Fruit fly (Drosophila melanogaster): Measurements from ENCODE around the gene CG14298.
A peak's percentile ranks its signal among the peaks of the same experiment; 100 is the strongest.

Gene CG14298

DNA sequence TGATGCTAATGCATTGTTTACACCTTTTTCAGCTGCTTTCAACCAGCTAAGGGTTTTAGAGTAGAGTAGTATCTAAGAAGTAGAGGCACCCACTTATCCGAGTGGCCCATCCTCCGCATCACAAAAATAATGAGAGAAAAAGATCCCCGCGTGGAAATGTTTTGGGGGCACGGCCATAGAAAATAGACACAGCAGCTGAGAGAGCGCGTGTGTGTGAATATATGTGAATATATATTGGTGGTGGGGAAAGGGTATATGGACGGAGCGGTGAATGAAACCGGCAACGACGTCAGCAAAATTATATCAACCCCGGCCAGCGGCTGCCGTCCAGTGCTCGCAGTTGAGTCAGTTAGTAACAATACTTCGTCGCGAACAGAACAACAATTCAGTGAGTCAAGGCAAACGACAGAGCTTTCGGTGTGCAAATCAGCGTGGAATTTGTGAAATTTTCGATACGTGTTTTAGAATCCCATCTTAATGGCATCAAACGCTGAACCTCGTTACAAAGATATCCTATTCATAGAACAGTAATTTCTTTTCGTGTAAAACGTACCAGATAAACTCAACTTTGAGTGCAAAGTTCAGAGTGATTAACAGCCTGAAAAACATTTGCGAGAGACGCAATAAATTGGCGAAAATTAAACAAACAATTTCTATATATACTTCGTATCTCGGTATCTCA is 39.4 kb downstream of the CG14298 start, which contains the start of gene Xrp1 (continued):
- no peak for TF ChIP-seq Neu2 (GFP tag; optimal IDR thresholded peaks at IDR 0.05; ENCODE audit: borderline replicate concordance)
- no peak for TF ChIP-seq CG33213 (GFP tag; optimal IDR thresholded peaks at IDR 0.05)
- TF ChIP-seq CG8924 (tag; optimal IDR thresholded peaks at IDR 0.05), result no peak
- no peak for TF ChIP-seq ac (GFP tag; optimal IDR thresholded peaks at IDR 0.05)
- TF ChIP-seq Ada2b (GFP tag; IDR thresholded peaks at IDR 0.05), result no peak
- no peak for TF ChIP-seq pzg (GFP tag; optimal IDR thresholded peaks at IDR 0.05)
- no peak for TF ChIP-seq unpg (GFP tag; optimal IDR thresholded peaks at IDR 0.05)
- no peak for TF ChIP-seq CG6683 (GFP tag; optimal IDR thresholded peaks at IDR 0.05)
- TF ChIP-seq Awh (GFP tag; IDR thresholded peaks at IDR 0.05), result no peak
- no peak for TF ChIP-seq br (optimal IDR thresholded peaks at IDR 0.05)
- no peak for TF ChIP-seq CG12236 (GFP tag; optimal IDR thresholded peaks at IDR 0.05)
- no peak for TF ChIP-seq p53 (GFP tag; optimal IDR thresholded peaks at IDR 0.05)
- no peak for TF ChIP-seq ken (GFP tag; IDR thresholded peaks at IDR 0.05)
- TF ChIP-seq CG1024 (GFP tag; IDR thresholded peaks at IDR 0.05), result no peak
- TF ChIP-seq CG9727 (GFP tag; optimal IDR thresholded peaks at IDR 0.05), result no peak
- no peak for TF ChIP-seq CG8359 (GFP tag; optimal IDR thresholded peaks at IDR 0.05; ENCODE audit: borderline replicate concordance)
- no peak for TF ChIP-seq CG14965 (GFP tag; optimal IDR thresholded peaks at IDR 0.05; ENCODE audit: borderline replicate concordance)
- TF ChIP-seq CG17802 (tag; optimal IDR thresholded peaks at IDR 0.05), result no peak
- TF ChIP-seq so (GFP tag; IDR thresholded peaks at IDR 0.05), result no peak
- TF ChIP-seq HLH4C (GFP tag; IDR thresholded peaks at IDR 0.05; ENCODE audit: partially characterized antibody), result no peak
- TF ChIP-seq Mrtf (GFP tag; IDR thresholded peaks at IDR 0.05), result no peak
- no peak for TF ChIP-seq schlank (tag; optimal IDR thresholded peaks at IDR 0.05)
- TF ChIP-seq da (GFP tag; optimal IDR thresholded peaks at IDR 0.05), result no peak
- TF ChIP-seq kni (GFP tag; optimal IDR thresholded peaks at IDR 0.05), result no peak
- no peak for TF ChIP-seq luna (GFP tag; optimal IDR thresholded peaks at IDR 0.05)
- no peak for TF ChIP-seq BEAF-32 (GFP tag; optimal IDR thresholded peaks at IDR 0.05)
- TF ChIP-seq CG6654 (GFP tag; optimal IDR thresholded peaks at IDR 0.05), result no peak
- TF ChIP-seq toy (GFP tag; IDR thresholded peaks at IDR 0.05), result no peak
- TF ChIP-seq CG17359 (tag; optimal IDR thresholded peaks at IDR 0.05), result no peak
- no peak for TF ChIP-seq twi (tag; optimal IDR thresholded peaks at IDR 0.05)
- no peak for TF ChIP-seq CG4820 (GFP tag; optimal IDR thresholded peaks at IDR 0.05)
- no peak for TF ChIP-seq CG16813 (GFP tag; IDR thresholded peaks at IDR 0.05; ENCODE audit: partially characterized antibody)
- TF ChIP-seq ewg (GFP tag; optimal IDR thresholded peaks at IDR 0.05), result no peak
- TF ChIP-seq sob (GFP tag; IDR thresholded peaks at IDR 0.05), result no peak
- no peak for TF ChIP-seq nmo (GFP tag; optimal IDR thresholded peaks at IDR 0.05)
- TF ChIP-seq Hey (tag; optimal IDR thresholded peaks at IDR 0.05), result no peak
- TF ChIP-seq dimm (GFP tag; IDR thresholded peaks at IDR 0.05), result no peak
- no peak for TF ChIP-seq CG11247 (GFP tag; IDR thresholded peaks at IDR 0.05)
- no peak for TF ChIP-seq gfzf (GFP tag; optimal IDR thresholded peaks at IDR 0.05)
- TF ChIP-seq dm (GFP tag; optimal IDR thresholded peaks at IDR 0.05), result no peak
- no peak for TF ChIP-seq Elba2 (GFP tag; optimal IDR thresholded peaks at IDR 0.05)
- no peak for TF ChIP-seq run (tag; optimal IDR thresholded peaks at IDR 0.05)
- no peak for TF ChIP-seq CG7745 (tag; optimal IDR thresholded peaks at IDR 0.05)
- no peak for TF ChIP-seq eyg (GFP tag; optimal IDR thresholded peaks at IDR 0.05)
- no peak for TF ChIP-seq CG6854 (GFP tag; optimal IDR thresholded peaks at IDR 0.05)
- peak; percentile 58; the same call in 1 of the 2 replicates for TF ChIP-seq Drgx (GFP tag; IDR thresholded peaks at IDR 0.05)
- no peak for TF ChIP-seq CG9609 (GFP tag; optimal IDR thresholded peaks at IDR 0.05)
- no peak for TF ChIP-seq wor (GFP tag; IDR thresholded peaks at IDR 0.05)
- peak; percentile 32 for TF ChIP-seq CG10543 (GFP tag; optimal IDR thresholded peaks at IDR 0.05)
- TF ChIP-seq cwo (GFP tag; optimal IDR thresholded peaks at IDR 0.05), result peak; percentile 41
